Worm (Caenorhabditis elegans) whole organism, young adult: ENCODE data around the gene str-10.

Experiments
- B0035.1 ChIP-seq: sonication (generic microtip); optimal IDR thresholded peaks from 2 replicates; lab custom pipeline; 2016; ENCODE audit warnings: missing genetic modification characterization, mild to moderate bottlenecking, missing compliant biosample characterization, missing genotype, missing genetic modification reagents
- F23B12.7 ChIP-seq: sonication (generic microtip); optimal IDR thresholded peaks from 2 replicates; lab custom pipeline; 2017; ENCODE audit warnings: missing genetic modification characterization, mild to moderate bottlenecking, missing compliant biosample characterization, antibody characterized with exemption, moderate library complexity; ENCODE audit not compliant: insufficient read depth
- F55B11.4 ChIP-seq: sonication (generic microtip); optimal IDR thresholded peaks from 2 replicates; lab custom pipeline; 2016; ENCODE audit warnings: missing compliant biosample characterization, missing genetic modification characterization, borderline replicate concordance; ENCODE audit not compliant: insufficient read depth
- T07F8.4 ChIP-seq: sonication (generic microtip); optimal IDR thresholded peaks from 2 replicates; lab custom pipeline; 2016; ENCODE audit warnings: mild to moderate bottlenecking, missing genetic modification characterization, moderate library complexity, missing compliant biosample characterization
- Y53F4B.3 ChIP-seq: fragments of 200-800 bp; sonication (Bioruptor generic); IDR thresholded peaks from 2 replicates; pipeline ENCODE4 v1.3.6; 2022; ENCODE audit warnings: missing genetic modification reagents, missing genetic modification characterization, missing compliant biosample characterization
- Y79H2A.3 ChIP-seq: fragments of 200-800 bp; sonication (Bioruptor generic); conservative IDR thresholded peaks from 2 replicates; pipeline ENCODE4 v1.3.6; 2022; ENCODE audit warnings: missing genetic modification reagents, missing genetic modification characterization, missing compliant biosample characterization
- Y95B8A.8 ChIP-seq: fragments of 200-800 bp; sonication (Bioruptor generic); IDR thresholded peaks from 2 replicates; pipeline ENCODE4 v1.3.6; 2022; ENCODE audit warnings: missing genetic modification reagents, missing genetic modification characterization, missing compliant biosample characterization
- ama-1 ChIP-seq, 3 experiments: fragments of 150-350 bp in 1 of 3; sonication (generic microtip) in 2 of 3; optimal IDR thresholded peaks; 2 replicates each; lab custom pipeline; 2014 to 2018; ENCODE audit warnings: missing biosample characterization in 2 of 3, missing genetic modification characterization in 2 of 3, missing genetic modification reagents in 2 of 3
- aptf-2 ChIP-seq: fragments of 200-800 bp; sonication (Bioruptor generic); conservative IDR thresholded peaks from 2 replicates; pipeline ENCODE4 v1.3.6; 2022; ENCODE audit warnings: missing genetic modification reagents, missing genetic modification characterization, missing compliant biosample characterization
- aptf-3 ChIP-seq: fragments of 200-800 bp; sonication (Bioruptor generic); IDR thresholded peaks from 2 replicates; pipeline ENCODE4 v1.3.6; 2022; ENCODE audit warnings: missing genetic modification characterization, missing compliant biosample characterization
- atf-7 ChIP-seq: sonication (generic microtip); optimal IDR thresholded peaks from 2 replicates; lab custom pipeline; 2017; ENCODE audit warnings: mild to moderate bottlenecking, missing genetic modification characterization, missing compliant biosample characterization
- athp-1 ChIP-seq: sonication (generic microtip); optimal IDR thresholded peaks from 2 replicates; lab custom pipeline; 2017; ENCODE audit warnings: mild to moderate bottlenecking, missing genetic modification characterization, missing compliant biosample characterization
- attf-5 ChIP-seq: fragments of 200-800 bp; sonication (Bioruptor generic); optimal IDR thresholded peaks from 2 replicates; lab custom pipeline; 2018; ENCODE audit warnings: mild to moderate bottlenecking, missing genetic modification characterization, missing compliant biosample characterization
- bed-1 ChIP-seq: fragments of 200-800 bp; sonication (Bioruptor generic); IDR thresholded peaks from 2 replicates; pipeline ENCODE4 v1.3.6; 2022; ENCODE audit warnings: missing genetic modification reagents, missing genetic modification characterization, missing compliant biosample characterization
- cebp-1 ChIP-seq, 2 experiments: fragments of 200-800 bp in 1 of 2; sonication (Bioruptor generic) in 1 of 2; sonication (generic microtip) in 1 of 2; IDR thresholded peaks in 1 of 2; optimal IDR thresholded peaks in 1 of 2; 2 replicates each; pipeline versions ENCODE4 v1.3.6 to Lab custom; 2017 to 2022; ENCODE audit warnings: missing compliant biosample characterization in 2 of 2, missing genetic modification characterization in 2 of 2, mild to moderate bottlenecking in 1 of 2, missing genetic modification reagents in 1 of 2, moderate library complexity in 1 of 2
- cebp-2 ChIP-seq: fragments of 200-800 bp; sonication (Bioruptor generic); IDR thresholded peaks from 2 replicates; pipeline ENCODE4 v1.3.6; 2022; ENCODE audit warnings: missing genetic modification characterization, missing compliant biosample characterization
- ceh-58 ChIP-seq: fragments of 200-800 bp; sonication (Bioruptor generic); IDR thresholded peaks from 2 replicates; pipeline ENCODE4 v1.3.6; 2022; ENCODE audit warnings: missing genetic modification characterization, missing compliant biosample characterization
- chd-7 ChIP-seq: sonication (generic microtip); optimal IDR thresholded peaks from 2 replicates; lab custom pipeline; 2016; ENCODE audit warnings: mild to moderate bottlenecking, missing genetic modification characterization, moderate library complexity, missing compliant biosample characterization
- die-1 ChIP-seq: sonication (generic microtip); optimal IDR thresholded peaks from 2 replicates; lab custom pipeline; 2016; ENCODE audit warnings: missing genotype, mild to moderate bottlenecking, missing genetic modification characterization, missing compliant biosample characterization
- egl-18 ChIP-seq: fragments of 200-800 bp; sonication (Bioruptor generic); IDR thresholded peaks from 2 replicates; pipeline ENCODE4 v1.3.6; 2022; ENCODE audit warnings: missing genetic modification reagents, missing genetic modification characterization, missing compliant biosample characterization
- egl-44 ChIP-seq: fragments of 200-800 bp; sonication (Bioruptor generic); IDR thresholded peaks from 2 replicates; pipeline ENCODE4 v1.3.6; 2022; ENCODE audit warnings: missing genetic modification reagents, missing genetic modification characterization, missing compliant biosample characterization
- egrh-3 ChIP-seq: fragments of 200-800 bp; sonication (Bioruptor generic); IDR thresholded peaks from 2 replicates; pipeline ENCODE4 v1.3.6; 2022; ENCODE audit warnings: missing genetic modification reagents, missing genetic modification characterization, missing compliant biosample characterization
- ekl-4 ChIP-seq: fragments of 200-800 bp; sonication (Bioruptor generic); IDR thresholded peaks from 2 replicates; pipeline ENCODE4 v1.3.6; 2022; ENCODE audit warnings: missing genetic modification reagents, missing genetic modification characterization, missing compliant biosample characterization
- ets-4 ChIP-seq: fragments of 200-800 bp; sonication (Bioruptor generic); optimal IDR thresholded peaks from 2 replicates; lab custom pipeline; 2018; ENCODE audit warnings: mild to moderate bottlenecking, missing genetic modification characterization, missing compliant biosample characterization
- fkh-3 ChIP-seq: sonication (generic microtip); optimal IDR thresholded peaks from 2 replicates; lab custom pipeline; 2016; ENCODE audit warnings: mild to moderate bottlenecking, missing genetic modification characterization, missing compliant biosample characterization
- gei-17 ChIP-seq: fragments of 200-800 bp; sonication (Bioruptor generic); optimal IDR thresholded peaks from 2 replicates; lab custom pipeline; 2018; ENCODE audit warnings: mild to moderate bottlenecking, missing genetic modification characterization, missing compliant biosample characterization
- hmg-1.2 ChIP-seq: fragments of 200-800 bp; sonication (Bioruptor generic); IDR thresholded peaks from 2 replicates; pipeline ENCODE4 v1.3.6; 2022; ENCODE audit warnings: missing genetic modification reagents, missing genetic modification characterization, missing compliant biosample characterization
- lag-1 ChIP-seq: fragments of 200-800 bp; sonication (Bioruptor generic); IDR thresholded peaks from 2 replicates; pipeline ENCODE4 v1.3.6; 2022; ENCODE audit warnings: missing genetic modification reagents, missing genetic modification characterization, missing compliant biosample characterization
- madf-3 ChIP-seq: fragments of 200-800 bp; sonication (Bioruptor generic); IDR thresholded peaks from 2 replicates; pipeline ENCODE4 v1.3.6; 2022; ENCODE audit warnings: missing genetic modification reagents, missing genetic modification characterization, missing compliant biosample characterization
- madf-8 ChIP-seq: fragments of 200-800 bp; sonication (Bioruptor generic); conservative IDR thresholded peaks from 2 replicates; pipeline ENCODE4 v1.3.6; 2022; ENCODE audit warnings: missing genetic modification reagents, missing genetic modification characterization, missing compliant biosample characterization
- mel-28 ChIP-seq: sonication (generic microtip); optimal IDR thresholded peaks from 2 replicates; lab custom pipeline; 2016; ENCODE audit warnings: borderline replicate concordance, mild to moderate bottlenecking, missing genetic modification characterization, missing compliant biosample characterization
- mes-4 ChIP-seq: sonication (generic microtip); optimal IDR thresholded peaks from 2 replicates; lab custom pipeline; 2016; ENCODE audit warnings: missing genotype, missing genetic modification characterization, missing compliant biosample characterization
- mxl-1 ChIP-seq: sonication (generic microtip); optimal IDR thresholded peaks from 2 replicates; lab custom pipeline; 2016; ENCODE audit warnings: missing genetic modification characterization, missing compliant biosample characterization
- nhr-27 ChIP-seq: fragments of 200-800 bp; sonication (Bioruptor generic); optimal IDR thresholded peaks from 2 replicates; lab custom pipeline; 2018; ENCODE audit warnings: mild to moderate bottlenecking, missing genetic modification characterization, moderate library complexity, missing compliant biosample characterization
- rpc-1 ChIP-seq, 2 experiments: fragments of 150-350 bp in 1 of 2; sonication (generic microtip) in 1 of 2; optimal IDR thresholded peaks; 2 replicates each; lab custom pipeline; 2014 to 2018; ENCODE audit warnings: missing biosample characterization in 1 of 2, missing genetic modification characterization in 1 of 2, missing genetic modification reagents in 1 of 2, missing genotype in 1 of 2
- snpc-1.1 ChIP-seq: sonication (generic microtip); optimal IDR thresholded peaks from 2 replicates; lab custom pipeline; 2017; ENCODE audit warnings: missing genetic modification characterization, mild to moderate bottlenecking, missing compliant biosample characterization, antibody characterized with exemption, moderate library complexity, missing genotype, missing genetic modification reagents; ENCODE audit not compliant: insufficient read depth
- snpc-1.3 ChIP-seq: sonication (generic microtip); optimal IDR thresholded peaks from 2 replicates; lab custom pipeline; 2017; ENCODE audit warnings: missing genetic modification characterization, mild to moderate bottlenecking, missing compliant biosample characterization, antibody characterized with exemption, moderate library complexity, missing genotype, missing genetic modification reagents; ENCODE audit not compliant: insufficient read depth
- snpc-3.4 ChIP-seq: sonication (generic microtip); optimal IDR thresholded peaks from 2 replicates; lab custom pipeline; 2017; ENCODE audit warnings: missing genetic modification characterization, mild to moderate bottlenecking, missing compliant biosample characterization, antibody characterized with exemption, moderate library complexity, missing genotype, missing genetic modification reagents
- snpc-4 ChIP-seq, 5 experiments: fragments of 150-350 bp in 1 of 5; sonication (generic microtip) in 4 of 5; optimal IDR thresholded peaks; 2 replicates each; lab custom pipeline; 2014 to 2018; ENCODE audit warnings: missing genetic modification characterization in 5 of 5, missing biosample characterization in 3 of 5, antibody characterized with exemption in 2 of 5, mild to moderate bottlenecking in 2 of 5, missing compliant biosample characterization in 2 of 5, missing genotype in 2 of 5, moderate library complexity in 2 of 5, missing genetic modification reagents in 1 of 5
- sptf-2 ChIP-seq: fragments of 200-800 bp; sonication (Bioruptor generic); optimal IDR thresholded peaks from 2 replicates; lab custom pipeline; 2018; ENCODE audit warnings: mild to moderate bottlenecking, missing genetic modification characterization, missing compliant biosample characterization
- tbp1 ChIP-seq: fragments of 200-800 bp; sonication (Bioruptor generic); optimal IDR thresholded peaks from 2 replicates; lab custom pipeline; 2018; ENCODE audit warnings: mild to moderate bottlenecking, missing genetic modification characterization, missing compliant biosample characterization
- tbx-9 ChIP-seq: sonication (generic microtip); optimal IDR thresholded peaks from 2 replicates; lab custom pipeline; 2016; ENCODE audit warnings: borderline replicate concordance, missing genetic modification characterization, inconsistent platforms, missing compliant biosample characterization
- unc-130 ChIP-seq: sonication (generic microtip); optimal IDR thresholded peaks from 2 replicates; lab custom pipeline; 2016; ENCODE audit warnings: missing genetic modification reagents, missing genetic modification characterization, missing compliant biosample characterization
- zim-3 ChIP-seq: sonication (generic microtip); optimal IDR thresholded peaks from 2 replicates; lab custom pipeline; 2017; ENCODE audit warnings: mild to moderate bottlenecking, missing genetic modification characterization, moderate library complexity, missing compliant biosample characterization
- ztf-22 ChIP-seq: fragments of 200-800 bp; sonication (Bioruptor generic); optimal IDR thresholded peaks from 2 replicates; lab custom pipeline; 2018; ENCODE audit warnings: mild to moderate bottlenecking, missing genetic modification characterization, moderate library complexity, missing compliant biosample characterization

str-10 gene

DNA sequence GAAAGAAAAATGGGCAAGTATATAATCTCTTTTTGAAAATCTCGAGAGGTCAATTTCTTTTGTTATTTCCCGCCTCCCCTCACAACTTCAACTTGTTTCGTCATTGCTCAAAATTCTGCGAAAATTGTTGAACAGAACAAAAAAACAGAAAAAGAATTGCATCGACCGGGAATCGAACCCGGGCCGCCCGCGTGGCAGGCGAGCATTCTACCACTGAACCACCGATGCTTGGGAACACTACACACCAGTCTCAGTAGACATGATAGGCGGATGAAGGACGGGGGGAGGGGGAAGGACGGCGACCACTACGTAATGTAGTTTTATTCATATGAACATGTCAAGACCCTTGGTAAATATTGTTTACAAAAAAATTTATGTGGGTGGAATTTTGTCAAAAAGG is 38.7 kb downstream of the str-10 start (continued):
- TF ChIP-seq chd-7 (tag; lab: Kevin White, UChicago) (peak; percentile 90), ekl-4 (GFP tag; lab: Robert Waterston, UW) (peak; percentile 45; the same call in 1 of the 2 replicates), die-1 (no peak), unc-130 (GFP tag; lab: Kevin White, UChicago) (peak; percentile 41), ztf-22 (GFP tag; lab: Kevin White, UChicago) (peak; percentile 38), zim-3 (tag; lab: Kevin White, UChicago) (peak; percentile 86), rpc-1 (optimal IDR thresholded peaks at IDR 0.05; lab: Kevin White, UChicago) (peak; percentile 82), rpc-1 (tag; optimal IDR thresholded peaks at IDR 0.05; lab: Kevin White, UChicago) (peak; percentile 87), mxl-1 (tag; lab: Kevin White, UChicago) (peak; percentile 21), mes-4 (tag; lab: Kevin White, UChicago) (no peak), snpc-1.3 (tag; lab: Kevin White, UChicago) (peak; percentile 92), egl-18 (GFP tag; lab: Robert Waterston, UW) (peak; percentile 75; the same call in 1 of the 2 replicates), snpc-1.1 (tag; lab: Kevin White, UChicago) (peak; percentile 20), F55B11.4 (no peak), atf-7 (tag; lab: Kevin White, UChicago) (peak; percentile 61), madf-8 (GFP tag; lab: Robert Waterston, UW) (no peak), tbx-9 (tag; lab: Kevin White, UChicago) (no peak), aptf-3 (GFP tag; lab: Robert Waterston, UW) (no peak), Y79H2A.3 (GFP tag; lab: Robert Waterston, UW) (0 out of 2 replicates have a peak, but pooled peaks have one; percentile 70), cebp-2 (GFP tag; lab: Robert Waterston, UW) (no peak), madf-3 (GFP tag; lab: Robert Waterston, UW) (peak; percentile 75), hmg-1.2 (GFP tag; lab: Robert Waterston, UW) (peak; percentile 84), egl-44 (GFP tag; lab: Robert Waterston, UW) (peak; percentile 91), egrh-3 (GFP tag; lab: Robert Waterston, UW) (peak; percentile 38; the same call in 1 of the 2 replicates), nhr-27 (tag; lab: Kevin White, UChicago) (peak; percentile 58), ets-4 (GFP tag; lab: Kevin White, UChicago) (peak; percentile 84), fkh-3 (tag; lab: Kevin White, UChicago) (no peak), tbp1 (peak; percentile 99), aptf-2 (GFP tag; lab: Robert Waterston, UW) (0 out of 2 replicates have a peak, but pooled peaks have one; percentile 46), T07F8.4 (peak; percentile 52), B0035.1 (no peak), ama-1 (optimal IDR thresholded peaks at IDR 0.05; lab: Kevin White, UChicago) (no peak), ama-1 (GFP tag; optimal IDR thresholded peaks at IDR 0.05; lab: Kevin White, UChicago) (peak in 1 of 2 experiments; percentile 66), athp-1 (tag; lab: Kevin White, UChicago) (no peak), ceh-58 (GFP tag; lab: Robert Waterston, UW) (no peak), bed-1 (GFP tag; lab: Robert Waterston, UW) (no peak), cebp-1 (GFP tag; IDR thresholded peaks at IDR 0.05; lab: Robert Waterston, UW) (peak; percentile 76), cebp-1 (tag; optimal IDR thresholded peaks at IDR 0.05; lab: Kevin White, UChicago) (no peak), attf-5 (GFP tag; lab: Kevin White, UChicago) (peak; percentile 75), Y95B8A.8 (GFP tag; lab: Robert Waterston, UW) (peak; percentile 89), snpc-4 (GFP tag; optimal IDR thresholded peaks at IDR 0.05; lab: Kevin White, UChicago) (peak; percentile 65), snpc-4 (tag; optimal IDR thresholded peaks at IDR 0.05; lab: Kevin White, UChicago) (peak in 1 of 4 experiments; percentile 79), F23B12.7 (tag; lab: Kevin White, UChicago) (peak; percentile 67), sptf-2 (GFP tag; lab: Kevin White, UChicago) (peak; percentile 54), lag-1 (GFP tag; lab: Robert Waterston, UW) (no peak), mel-28 (tag; lab: Kevin White, UChicago) (peak; percentile 38), snpc-3.4 (tag; lab: Kevin White, UChicago) (peak; percentile 75), Y53F4B.3 (GFP tag; lab: Robert Waterston, UW) (peak; percentile 72; the same call in 1 of the 2 replicates), gei-17 (GFP tag; lab: Kevin White, UChicago) (peak; percentile 33)
